Worm (Caenorhabditis elegans): ENCODE data around the gene ZK380.6.

Gene ZK380.6

ce11 chrX:1627837-1628236 is 26.4 kb upstream of the ZK380.6 start, which contains the start of gene fbxb-58:
Gene fbxb-58, plus strand, starts transcription at chrX:1628137.
- TF ChIP-seq F13C5.2 (tag; optimal IDR thresholded peaks at IDR 0.05) (no peak), sea-1 (GFP tag; conservative IDR thresholded peaks at IDR 0.05) (no peak), hmbx-1 (tag; optimal IDR thresholded peaks at IDR 0.05) (no peak), ets-7 (tag; optimal IDR thresholded peaks at IDR 0.05) (no peak), tra-4 (tag; optimal IDR thresholded peaks at IDR 0.05) (no peak), ceh-36 (tag; optimal IDR thresholded peaks at IDR 0.05) (no peak), hmg-4 (GFP tag; optimal IDR thresholded peaks at IDR 0.05) (no peak), tbx-11 (GFP tag; IDR thresholded peaks at IDR 0.05) (no peak), hnd-1 (tag; optimal IDR thresholded peaks at IDR 0.05) (no peak), ama-1 (optimal IDR thresholded peaks at IDR 0.05) (no peak), tbx-37 (GFP tag; conservative IDR thresholded peaks at IDR 0.05) (no peak)

ce11 chrX:1629746-1630145 is 24.5 kb upstream of the ZK380.6 start:
- no peak for TF ChIP-seq ceh-13 (GFP tag; optimal IDR thresholded peaks at IDR 0.05)
- no peak for TF ChIP-seq hmg-4 (GFP tag; optimal IDR thresholded peaks at IDR 0.05)
- TF ChIP-seq ceh-36 (tag; optimal IDR thresholded peaks at IDR 0.05): no peak
- no peak for TF ChIP-seq scrt-1 (GFP tag; IDR thresholded peaks at IDR 0.05)
- no peak for TF ChIP-seq B0310.2 (tag; optimal IDR thresholded peaks at IDR 0.05)
- TF ChIP-seq tbx-37 (GFP tag; conservative IDR thresholded peaks at IDR 0.05): no peak
- no peak for TF ChIP-seq flt-1 (GFP tag; IDR thresholded peaks at IDR 0.05)
- TF ChIP-seq hnd-1 (tag; optimal IDR thresholded peaks at IDR 0.05): no peak
- no peak for TF ChIP-seq hmbx-1 (tag; optimal IDR thresholded peaks at IDR 0.05)

ce11 chrX:1630881-1631516 is 23.2 kb upstream of the ZK380.6 start, which contains the start of gene ZK380.2:
Gene ZK380.2, plus strand, starts transcription at chrX:1631466.
- TF ChIP-seq scrt-1 (GFP tag; IDR thresholded peaks at IDR 0.05): no peak
- no peak for TF ChIP-seq hmbx-1 (tag; optimal IDR thresholded peaks at IDR 0.05)
- TF ChIP-seq hmg-4 (GFP tag; optimal IDR thresholded peaks at IDR 0.05): no peak
- TF ChIP-seq flt-1 (GFP tag; IDR thresholded peaks at IDR 0.05): no peak

ce11 chrX:1643442-1644096 is 10.7 kb upstream of the ZK380.6 start:
- no peak for TF ChIP-seq sea-1 (GFP tag; conservative IDR thresholded peaks at IDR 0.05)
- TF ChIP-seq ama-1 (optimal IDR thresholded peaks at IDR 0.05): no peak
- no peak for TF ChIP-seq tra-4 (tag; optimal IDR thresholded peaks at IDR 0.05)
- no peak for TF ChIP-seq B0310.2 (tag; optimal IDR thresholded peaks at IDR 0.05)
- no peak for TF ChIP-seq aly-1 (tag; optimal IDR thresholded peaks at IDR 0.05)
- TF ChIP-seq F13C5.2 (tag; optimal IDR thresholded peaks at IDR 0.05): no peak

- TF ChIP-seq B0310.2 (tag; optimal IDR thresholded peaks at IDR 0.05) (no peak), hnd-1 (tag; optimal IDR thresholded peaks at IDR 0.05) (no peak), scrt-1 (GFP tag; IDR thresholded peaks at IDR 0.05) (no peak), ama-1 (optimal IDR thresholded peaks at IDR 0.05) (no peak)
Observed at ce11 chrX:1651668-1652067, 2.6 kb upstream of the ZK380.6 start, which contains the start of gene ZK380.4. Gene ZK380.4, minus strand, starts transcription at chrX:1651994.

ce11 chrX:1655207-1655606 is 961 bp downstream of the ZK380.6 start, which contains the start of gene tbx-32:
Gene tbx-32, plus strand, starts transcription at chrX:1655507.
- TF ChIP-seq scrt-1 (GFP tag; IDR thresholded peaks at IDR 0.05): no peak
- TF ChIP-seq hnd-1 (tag; optimal IDR thresholded peaks at IDR 0.05): no peak
- no peak for TF ChIP-seq tbx-37 (GFP tag; conservative IDR thresholded peaks at IDR 0.05)
- TF ChIP-seq F13C5.2 (tag; optimal IDR thresholded peaks at IDR 0.05): no peak
- TF ChIP-seq B0310.2 (tag; optimal IDR thresholded peaks at IDR 0.05): no peak
- TF ChIP-seq flt-1 (GFP tag; IDR thresholded peaks at IDR 0.05): no peak
- TF ChIP-seq hmg-4 (GFP tag; optimal IDR thresholded peaks at IDR 0.05): no peak
- no peak for TF ChIP-seq ceh-13 (GFP tag; optimal IDR thresholded peaks at IDR 0.05)
- TF ChIP-seq sea-1 (GFP tag; conservative IDR thresholded peaks at IDR 0.05): no peak

ce11 chrX:1664925-1665324 is 10.7 kb downstream of the ZK380.6 start, which contains the start of gene R09H3.2:
Gene R09H3.2, minus strand, starts transcription at chrX:1665025.
- TF ChIP-seq hmbx-1 (tag; optimal IDR thresholded peaks at IDR 0.05) (no peak), ceh-13 (GFP tag; optimal IDR thresholded peaks at IDR 0.05) (no peak), pes-1 (GFP tag; IDR thresholded peaks at IDR 0.05) (no peak), tbx-11 (GFP tag; IDR thresholded peaks at IDR 0.05) (no peak), sea-1 (GFP tag; conservative IDR thresholded peaks at IDR 0.05) (no peak), aly-1 (tag; optimal IDR thresholded peaks at IDR 0.05) (no peak), hmg-4 (GFP tag; optimal IDR thresholded peaks at IDR 0.05) (no peak), B0310.2 (tag; optimal IDR thresholded peaks at IDR 0.05) (no peak), F13C5.2 (tag; optimal IDR thresholded peaks at IDR 0.05) (no peak), tra-4 (tag; optimal IDR thresholded peaks at IDR 0.05) (no peak)

- TF ChIP-seq tbx-11 (GFP tag; IDR thresholded peaks at IDR 0.05): no peak
- no peak for TF ChIP-seq hnd-1 (tag; optimal IDR thresholded peaks at IDR 0.05)
- no peak for TF ChIP-seq aly-1 (tag; optimal IDR thresholded peaks at IDR 0.05)
- no peak for TF ChIP-seq ets-7 (tag; optimal IDR thresholded peaks at IDR 0.05)
- TF ChIP-seq tbx-37 (GFP tag; conservative IDR thresholded peaks at IDR 0.05): no peak
- no peak for TF ChIP-seq hmbx-1 (tag; optimal IDR thresholded peaks at IDR 0.05)
- TF ChIP-seq tra-4 (tag; optimal IDR thresholded peaks at IDR 0.05): no peak
- TF ChIP-seq ceh-13 (GFP tag; optimal IDR thresholded peaks at IDR 0.05): no peak
- no peak for TF ChIP-seq pes-1 (GFP tag; IDR thresholded peaks at IDR 0.05)
- no peak for TF ChIP-seq flt-1 (GFP tag; IDR thresholded peaks at IDR 0.05)
- TF ChIP-seq scrt-1 (GFP tag; IDR thresholded peaks at IDR 0.05): no peak
Observed at ce11 chrX:1667056-1667455, 12.8 kb downstream of the ZK380.6 start.
